Worm (Caenorhabditis elegans) whole organism, L1 larva: ENCODE data around the gene R10H1.1.

Experiments
- ama-1 ChIP-seq: fragments of 150-350 bp; optimal IDR thresholded peaks from 2 replicates; lab custom pipeline; 2014
- dpl-1 ChIP-seq, 3 experiments: fragments of 150-350 bp in 2 of 3; sonication (generic microtip) in 1 of 3; optimal IDR thresholded peaks; 2 replicates each; lab custom pipeline; 2014 to 2017; ENCODE audit warnings: missing biosample characterization in 3 of 3, missing genetic modification characterization in 3 of 3, missing genetic modification reagents in 3 of 3
- efl-1 ChIP-seq, 4 experiments: fragments of 150-350 bp; optimal IDR thresholded peaks in 3 of 4; peaks in 1 of 4; 1 replicate in 1 of 4; 2 replicates in 3 of 4; lab custom pipeline; 2014; ENCODE audit warnings: missing biosample characterization in 2 of 4, missing genetic modification characterization in 2 of 4, missing genetic modification reagents in 2 of 4
- ets-5 ChIP-seq: fragments of 200-800 bp; sonication (Bioruptor generic); IDR thresholded peaks from 2 replicates; pipeline ENCODE4 v1.3.6; 2022; ENCODE audit warnings: missing genetic modification characterization, missing compliant biosample characterization
- fkh-4 ChIP-seq: sonication (generic microtip); optimal IDR thresholded peaks from 2 replicates; lab custom pipeline; 2016; ENCODE audit warnings: missing compliant biosample characterization, missing genetic modification characterization, borderline replicate concordance
- fkh-8 ChIP-seq: sonication (generic microtip); optimal IDR thresholded peaks from 2 replicates; lab custom pipeline; 2016; ENCODE audit warnings: mild to moderate bottlenecking, missing genetic modification characterization, missing compliant biosample characterization
- lin-13 ChIP-seq: fragments of 150-350 bp; optimal IDR thresholded peaks from 2 replicates; lab custom pipeline; 2014; ENCODE audit warnings: missing biosample characterization, missing genetic modification reagents, missing genetic modification characterization
- mdl-1 ChIP-seq, 2 experiments: fragments of 150-350 bp; optimal IDR thresholded peaks; 2 replicates each; lab custom pipeline; 2014 to 2017; ENCODE audit warnings: missing biosample characterization in 2 of 2, missing genetic modification characterization in 2 of 2, inconsistent platforms in 1 of 2
- nhr-11 ChIP-seq: fragments of 150-350 bp; optimal IDR thresholded peaks from 2 replicates; lab custom pipeline; 2014; ENCODE audit warnings: missing biosample characterization, missing genetic modification characterization
- nhr-76 ChIP-seq: sonication (generic microtip); optimal IDR thresholded peaks from 2 replicates; lab custom pipeline; 2017; ENCODE audit warnings: missing biosample characterization, missing genetic modification characterization
- skn-1 ChIP-seq: fragments of 150-350 bp; optimal IDR thresholded peaks from 2 replicates; lab custom pipeline; 2014; ENCODE audit warnings: missing biosample characterization, missing genetic modification characterization
- snpc-4 ChIP-seq: fragments of 150-350 bp; optimal IDR thresholded peaks from 2 replicates; lab custom pipeline; 2014; ENCODE audit warnings: missing biosample characterization, missing genetic modification characterization
- tbx-2 ChIP-seq: sonication (generic microtip); optimal IDR thresholded peaks from 2 replicates; lab custom pipeline; 2016; ENCODE audit warnings: missing genetic modification characterization, missing compliant biosample characterization
- tlp-1 ChIP-seq: fragments of 150-350 bp; optimal IDR thresholded peaks from 2 replicates; lab custom pipeline; 2014; ENCODE audit warnings: missing biosample characterization, missing genetic modification characterization

DNA sequence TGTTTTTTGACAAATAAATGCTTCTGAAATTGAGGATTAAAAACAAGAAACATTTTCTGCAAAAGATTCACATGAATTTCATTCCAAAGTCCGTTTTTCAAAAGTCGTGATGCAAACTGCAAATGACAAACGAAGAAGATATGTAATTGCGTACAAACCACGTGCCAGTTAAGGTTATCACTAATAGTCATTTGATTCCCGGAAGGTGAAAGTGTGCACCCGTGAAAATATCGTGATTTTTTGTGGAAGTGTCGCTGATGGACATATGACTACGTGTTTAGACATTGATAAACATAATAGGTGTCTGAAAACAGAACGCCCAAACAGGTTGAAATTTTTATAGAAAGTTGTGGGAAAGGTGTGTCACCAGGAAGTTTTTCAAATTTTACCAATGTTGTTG lies 34.0 kb downstream of the R10H1.1 start:
- TF ChIP-seq snpc-4: no peak
- no peak for TF ChIP-seq skn-1 (tag; lab: Kevin White, UChicago)
- peak; percentile 5 to 45 (median 17) for TF ChIP-seq dpl-1 (GFP tag; optimal IDR thresholded peaks at IDR 0.05; lab: Kevin White, UChicago)
- TF ChIP-seq tlp-1 (tag; lab: Kevin White, UChicago): no peak
- TF ChIP-seq nhr-76 (tag; lab: Kevin White, UChicago): no peak
- TF ChIP-seq fkh-8: no peak
- TF ChIP-seq efl-1 (optimal IDR thresholded peaks at IDR 0.05; lab: Kevin White, UChicago): peak in 1 of 2 experiments; percentile 8
- TF ChIP-seq efl-1 (GFP tag; optimal IDR thresholded peaks at IDR 0.05 in 1 of 2; lab: Kevin White, UChicago): peak in 1 of 2 experiments; percentile 91
- no peak for TF ChIP-seq fkh-4 (tag; lab: Kevin White, UChicago)
- no peak for TF ChIP-seq nhr-11 (tag; lab: Kevin White, UChicago)
- TF ChIP-seq ets-5 (GFP tag; lab: Robert Waterston, UW): no peak
- TF ChIP-seq ama-1 (lab: Kevin White, UChicago): no peak
- TF ChIP-seq mdl-1 (tag; optimal IDR thresholded peaks at IDR 0.05; lab: Kevin White, UChicago): peak in 1 of 2 experiments; percentile 90
- TF ChIP-seq tbx-2 (tag; lab: Kevin White, UChicago): peak; percentile 64
- TF ChIP-seq lin-13 (GFP tag; lab: Kevin White, UChicago): peak; percentile 3
